Worm (Caenorhabditis elegans) whole organism, L3 larva: ENCODE data around the gene F14H3.14.

ENCODE experiments used
- ZK546.5 ChIP-seq: sonication (generic microtip); optimal IDR thresholded peaks from 2 replicates; lab custom pipeline; 2017; ENCODE audit warnings: missing biosample characterization, missing genetic modification characterization
- aly-2 ChIP-seq: fragments of 150-350 bp; optimal IDR thresholded peaks from 2 replicates; lab custom pipeline; 2014; ENCODE audit warnings: missing biosample characterization, missing genetic modification characterization
- ama-1 ChIP-seq: fragments of 150-350 bp; optimal IDR thresholded peaks from 2 replicates; lab custom pipeline; 2018
- ceh-82 ChIP-seq: fragments of 150-350 bp; optimal IDR thresholded peaks from 2 replicates; lab custom pipeline; 2014; ENCODE audit warnings: missing biosample characterization, missing genetic modification characterization
- ceh-9 ChIP-seq: sonication (generic microtip); optimal IDR thresholded peaks from 2 replicates; lab custom pipeline; 2018; ENCODE audit warnings: missing biosample characterization, missing genetic modification characterization
- egl-27 ChIP-seq: sonication (generic microtip); optimal IDR thresholded peaks from 4 replicates; lab custom pipeline; 2017; ENCODE audit warnings: missing biosample characterization, missing genetic modification reagents, missing genetic modification characterization
- eor-1 ChIP-seq, 2 experiments: fragments of 150-350 bp; optimal IDR thresholded peaks; 2 replicates each; lab custom pipeline; 2014 to 2018; ENCODE audit warnings: missing biosample characterization in 2 of 2, missing genetic modification characterization in 2 of 2
- nhr-237 ChIP-seq: fragments of 150-350 bp; optimal IDR thresholded peaks from 2 replicates; lab custom pipeline; 2014; ENCODE audit warnings: missing biosample characterization, missing genetic modification characterization
- nhr-67 ChIP-seq: fragments of 150-350 bp; optimal IDR thresholded peaks from 2 replicates; lab custom pipeline; 2014; ENCODE audit warnings: missing biosample characterization, missing genetic modification characterization
- pha-4 ChIP-seq: fragments of 150-350 bp; optimal IDR thresholded peaks from 2 replicates; lab custom pipeline; 2014; ENCODE audit warnings: missing biosample characterization, missing genetic modification reagents, missing genetic modification characterization
- snpc-4 ChIP-seq: fragments of 150-350 bp; optimal IDR thresholded peaks from 2 replicates; lab custom pipeline; 2014; ENCODE audit warnings: missing biosample characterization, missing genetic modification characterization

DNA sequence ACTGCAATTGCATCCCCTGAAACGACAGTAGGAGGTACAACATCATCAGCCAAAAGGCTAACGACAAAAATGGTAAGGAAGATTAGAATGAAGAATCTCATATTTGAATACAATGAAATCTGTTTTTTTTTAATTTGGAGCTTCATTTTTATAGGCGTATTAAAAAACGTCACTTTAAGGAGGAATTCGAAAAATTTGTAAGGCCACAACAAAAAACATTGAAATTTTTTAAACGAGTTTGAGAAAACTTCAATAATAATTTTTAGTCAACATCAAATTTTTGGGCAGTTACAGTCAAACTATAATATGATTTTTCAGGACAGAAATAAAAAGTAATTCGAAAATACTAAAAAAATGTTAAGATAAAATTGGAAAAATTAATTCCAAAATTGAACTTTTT is at the start of gene F14H3.14:
- TF ChIP-seq ZK546.5 (no peak), snpc-4 (no peak), ceh-9 (tag; lab: Kevin White, UChicago) (no peak), ceh-82 (tag; lab: Kevin White, UChicago) (no peak), egl-27 (tag; lab: Kevin White, UChicago) (no peak), nhr-67 (tag; lab: Kevin White, UChicago) (no peak), nhr-237 (tag; lab: Kevin White, UChicago) (no peak), aly-2 (tag; lab: Kevin White, UChicago) (no peak), ama-1 (lab: Kevin White, UChicago) (no peak), pha-4 (tag; lab: Kevin White, UChicago) (no peak), eor-1 (tag; optimal IDR thresholded peaks at IDR 0.05; lab: Kevin White, UChicago) (no peak)
